Fruit fly (Drosophila melanogaster) whole organism, embryonic: ENCODE results near the gene CG31792.

Experiments
- BEAF-32 ChIP-seq: fragments of 200-800 bp; sonication (Bioruptor generic); optimal IDR thresholded peaks from 3 replicates; lab custom pipeline; 2017; ENCODE audit warnings: missing biosample characterization, missing genetic modification characterization, mild to moderate bottlenecking, moderate library complexity, missing genetic modification reagents
- CG10431 ChIP-seq: fragments of 200-800 bp; sonication (Bioruptor generic); optimal IDR thresholded peaks from 3 replicates; lab custom pipeline; 2018; ENCODE audit warnings: missing biosample characterization, mild to moderate bottlenecking, missing genetic modification characterization
- CG10462 ChIP-seq: fragments of 200-800 bp; sonication (Bioruptor generic); optimal IDR thresholded peaks from 2 replicates; lab custom pipeline; 2016; ENCODE audit warnings: missing biosample characterization, missing genetic modification characterization
- CG11093 ChIP-seq: fragments of 200-800 bp; sonication (Bioruptor generic); IDR thresholded peaks from 3 replicates; pipeline ENCODE4 v1.3.6; 2022; ENCODE audit warnings: missing biosample characterization, missing genetic modification characterization
- CG11696 ChIP-seq: fragments of 200-800 bp; sonication (Bioruptor generic); IDR thresholded peaks from 2 replicates; pipeline ENCODE4 v1.3.6; 2022; ENCODE audit warnings: missing biosample characterization, missing genetic modification characterization
- CG12219 ChIP-seq: fragments of 200-800 bp; sonication (Bioruptor generic); optimal IDR thresholded peaks from 3 replicates; lab custom pipeline; 2018; ENCODE audit warnings: missing biosample characterization, mild to moderate bottlenecking, missing genetic modification characterization
- CG13123 ChIP-seq: fragments of 200-800 bp; sonication (Bioruptor generic); optimal IDR thresholded peaks from 2 replicates; lab custom pipeline; 2016; ENCODE audit warnings: missing biosample characterization, missing genetic modification characterization
- CG14860 ChIP-seq: fragments of 200-800 bp; sonication (Bioruptor generic); IDR thresholded peaks from 3 replicates; pipeline ENCODE4 v1.3.6; 2022; ENCODE audit warnings: missing biosample characterization, missing genetic modification characterization; ENCODE audit not compliant: partially characterized antibody
- CG17186 ChIP-seq: fragments of 200-800 bp; sonication (Bioruptor generic); optimal IDR thresholded peaks from 3 replicates; lab custom pipeline; 2017; ENCODE audit warnings: missing biosample characterization, missing genetic modification reagents, missing genetic modification characterization
- CG2678 ChIP-seq: fragments of 200-800 bp; sonication (Bioruptor generic); optimal IDR thresholded peaks from 3 replicates; lab custom pipeline; 2019; ENCODE audit warnings: missing biosample characterization, mild to moderate bottlenecking, missing genetic modification characterization, moderate library complexity
- CG34224 ChIP-seq: fragments of 200-800 bp; sonication (Bioruptor generic); IDR thresholded peaks from 3 replicates; pipeline ENCODE4 v1.3.6; 2022; ENCODE audit warnings: missing biosample characterization, missing genetic modification characterization; ENCODE audit not compliant: partially characterized antibody
- CG34422 ChIP-seq: fragments of 200-800 bp; sonication (Bioruptor generic); IDR thresholded peaks from 3 replicates; pipeline ENCODE4 v1.3.6; 2022; ENCODE audit warnings: missing biosample characterization, missing genetic modification characterization
- CG43689 ChIP-seq: fragments of 200-800 bp; sonication (Bioruptor generic); IDR thresholded peaks from 2 replicates; pipeline ENCODE4 v1.3.6; 2022; ENCODE audit warnings: missing biosample characterization, missing genetic modification characterization
- CG4617 ChIP-seq: fragments of 200-800 bp; sonication (Bioruptor generic); optimal IDR thresholded peaks from 3 replicates; lab custom pipeline; 2016; ENCODE audit warnings: missing biosample characterization, missing genetic modification characterization, borderline replicate concordance
- CG5180 ChIP-seq: fragments of 200-800 bp; sonication (Bioruptor generic); optimal IDR thresholded peaks from 3 replicates; lab custom pipeline; 2017; ENCODE audit warnings: missing biosample characterization, missing genetic modification characterization, mild to moderate bottlenecking, moderate library complexity, missing genetic modification reagents
- CG7271 ChIP-seq: fragments of 200-800 bp; sonication (Bioruptor generic); optimal IDR thresholded peaks from 2 replicates; lab custom pipeline; 2018; ENCODE audit warnings: missing biosample characterization, mild to moderate bottlenecking, missing genetic modification characterization, moderate library complexity
- CG7786 ChIP-seq: fragments of 200-800 bp; sonication (Bioruptor generic); optimal IDR thresholded peaks from 2 replicates; lab custom pipeline; 2016; ENCODE audit warnings: missing biosample characterization, missing genetic modification characterization
- CG8924 ChIP-seq: fragments of 200-800 bp; optimal IDR thresholded peaks from 3 replicates; lab custom pipeline; 2019; ENCODE audit warnings: missing biosample characterization, mild to moderate bottlenecking, missing genetic modification characterization, moderate library complexity
- CG9609 ChIP-seq: fragments of 200-800 bp; sonication (Bioruptor generic); optimal IDR thresholded peaks from 3 replicates; lab custom pipeline; 2016; ENCODE audit warnings: missing biosample characterization, missing genetic modification characterization
- CG9797 ChIP-seq: fragments of 200-800 bp; sonication (Bioruptor generic); optimal IDR thresholded peaks from 3 replicates; lab custom pipeline; 2018; ENCODE audit warnings: missing biosample characterization, mild to moderate bottlenecking, missing genetic modification characterization
- CrebB ChIP-seq: fragments of 200-800 bp; sonication (Bioruptor generic); optimal IDR thresholded peaks from 3 replicates; lab custom pipeline; 2018; ENCODE audit warnings: missing biosample characterization, mild to moderate bottlenecking, missing genetic modification characterization
- Deaf1 ChIP-seq: fragments of 200-800 bp; optimal IDR thresholded peaks from 3 replicates; lab custom pipeline; 2019; ENCODE audit warnings: missing biosample characterization, mild to moderate bottlenecking, missing genetic modification characterization, moderate library complexity
- Dip2 ChIP-seq: fragments of 200-800 bp; sonication (Bioruptor generic); IDR thresholded peaks from 2 replicates; pipeline ENCODE4 v1.3.6; 2022; ENCODE audit warnings: missing biosample characterization, missing genetic modification characterization
- Doc2 ChIP-seq: fragments of 200-800 bp; sonication (Bioruptor generic); IDR thresholded peaks from 2 replicates; pipeline ENCODE4 v1.3.6; 2022; ENCODE audit warnings: missing biosample characterization, missing genetic modification characterization
- Ets65A ChIP-seq: fragments of 200-800 bp; sonication (Bioruptor generic); peaks from one replicate; lab custom pipeline; 2016; ENCODE audit warnings: missing biosample characterization, missing genetic modification characterization
- Gug ChIP-seq: fragments of 200-800 bp; sonication (Bioruptor generic); IDR thresholded peaks from 4 replicates; pipeline ENCODE4 v1.3.6; 2022; ENCODE audit warnings: missing biosample characterization, missing genetic modification characterization
- Hand ChIP-seq: fragments of 200-800 bp; sonication (Bioruptor generic); optimal IDR thresholded peaks from 2 replicates; lab custom pipeline; 2017; ENCODE audit warnings: mild to moderate bottlenecking, missing biosample characterization, missing genetic modification reagents, missing genetic modification characterization
- Meics ChIP-seq: fragments of 200-800 bp; sonication (Bioruptor generic); optimal IDR thresholded peaks from 2 replicates; lab custom pipeline; 2017; ENCODE audit warnings: missing biosample characterization, mild to moderate bottlenecking, missing genetic modification characterization
- Mes4 ChIP-seq: fragments of 200-800 bp; sonication (Bioruptor generic); optimal IDR thresholded peaks from 2 replicates; lab custom pipeline; 2016; ENCODE audit warnings: missing biosample characterization, missing genetic modification characterization
- Oli ChIP-seq: fragments of 200-800 bp; sonication (Bioruptor generic); optimal IDR thresholded peaks from 2 replicates; lab custom pipeline; 2018; ENCODE audit warnings: missing biosample characterization, mild to moderate bottlenecking, missing genetic modification characterization, moderate library complexity
- Sry-β ChIP-seq: fragments of 200-800 bp; sonication (Bioruptor generic); optimal IDR thresholded peaks from 2 replicates; lab custom pipeline; 2018; ENCODE audit warnings: missing biosample characterization, mild to moderate bottlenecking, missing genetic modification characterization, moderate library complexity
- Taf1 ChIP-seq: fragments of 200-800 bp; sonication (Bioruptor generic); IDR thresholded peaks from 2 replicates; pipeline ENCODE4 v1.3.6; 2022; ENCODE audit warnings: missing biosample characterization, missing genetic modification characterization
- bowl ChIP-seq: fragments of 200-800 bp; sonication (Bioruptor generic); IDR thresholded peaks from 2 replicates; pipeline ENCODE4 v1.3.6; 2022; ENCODE audit warnings: missing biosample characterization, missing genetic modification characterization
- caup ChIP-seq: fragments of 200-800 bp; sonication (Bioruptor generic); optimal IDR thresholded peaks from 3 replicates; lab custom pipeline; 2017; ENCODE audit warnings: missing biosample characterization, mild to moderate bottlenecking, missing genetic modification characterization, moderate library complexity; ENCODE audit not compliant: severe bottlenecking
- chm ChIP-seq: fragments of 200-800 bp; sonication (Bioruptor generic); IDR thresholded peaks from 2 replicates; pipeline ENCODE4 v1.3.6; 2022; ENCODE audit warnings: missing biosample characterization, missing genetic modification characterization
- chn ChIP-seq: fragments of 200-800 bp; sonication (Bioruptor generic); optimal IDR thresholded peaks from 2 replicates; lab custom pipeline; 2016; ENCODE audit warnings: missing biosample characterization, missing genetic modification characterization
- dmrt11E ChIP-seq: fragments of 200-800 bp; sonication (Bioruptor generic); optimal IDR thresholded peaks from 3 replicates; lab custom pipeline; 2018; ENCODE audit warnings: missing biosample characterization, mild to moderate bottlenecking, missing genetic modification characterization, moderate library complexity
- emc ChIP-seq: fragments of 200-800 bp; sonication (Bioruptor generic); optimal IDR thresholded peaks from 2 replicates; lab custom pipeline; 2016; ENCODE audit warnings: missing biosample characterization, missing genetic modification characterization
- eve ChIP-seq, 2 experiments: fragments of >200 bp; optimal IDR thresholded peaks; 2 replicates each; lab custom pipeline; 2017; ENCODE audit warnings: missing biosample characterization in 2 of 2, missing genetic modification characterization in 2 of 2
- fd3F ChIP-seq: fragments of 200-800 bp; sonication (Bioruptor generic); optimal IDR thresholded peaks from 2 replicates; lab custom pipeline; 2018; ENCODE audit warnings: missing biosample characterization, mild to moderate bottlenecking, missing genetic modification characterization, moderate library complexity
- grau ChIP-seq: fragments of 200-800 bp; optimal IDR thresholded peaks from 3 replicates; lab custom pipeline; 2019; ENCODE audit warnings: missing biosample characterization, mild to moderate bottlenecking, missing genetic modification characterization, moderate library complexity
- hb ChIP-seq: fragments of 200-800 bp; sonication (Bioruptor generic); IDR thresholded peaks from 3 replicates; pipeline ENCODE4 v1.3.6; 2022; ENCODE audit warnings: missing biosample characterization, missing genetic modification characterization; ENCODE audit not compliant: partially characterized antibody
- kni ChIP-seq: fragments of 200-800 bp; sonication (Bioruptor generic); optimal IDR thresholded peaks from 3 replicates; lab custom pipeline; 2017; ENCODE audit warnings: mild to moderate bottlenecking, missing biosample characterization, missing genetic modification reagents, missing genetic modification characterization
- lilli ChIP-seq: fragments of 200-800 bp; sonication (Bioruptor generic); optimal IDR thresholded peaks from 3 replicates; lab custom pipeline; 2016; ENCODE audit warnings: missing biosample characterization, missing genetic modification characterization
- luna ChIP-seq: fragments of 200-800 bp; sonication (Bioruptor generic); optimal IDR thresholded peaks from 2 replicates; lab custom pipeline; 2016; ENCODE audit warnings: missing biosample characterization, missing genetic modification characterization
- nmo ChIP-seq: fragments of 200-800 bp; sonication (Bioruptor generic); optimal IDR thresholded peaks from 2 replicates; lab custom pipeline; 2018; ENCODE audit warnings: missing biosample characterization, mild to moderate bottlenecking, missing genetic modification characterization, moderate library complexity
- phol ChIP-seq: fragments of 200-800 bp; sonication (Bioruptor generic); optimal IDR thresholded peaks from 3 replicates; lab custom pipeline; 2018; ENCODE audit warnings: missing biosample characterization, mild to moderate bottlenecking, missing genetic modification characterization, moderate library complexity
- run ChIP-seq: fragments of 200-800 bp; sonication (Bioruptor generic); optimal IDR thresholded peaks from 3 replicates; lab custom pipeline; 2018; ENCODE audit warnings: missing biosample characterization, mild to moderate bottlenecking, missing genetic modification characterization
- sens ChIP-seq: fragments of 200-800 bp; sonication (Bioruptor generic); peaks from one replicate; lab custom pipeline; 2016; ENCODE audit warnings: missing biosample characterization, missing genetic modification characterization
- ssp ChIP-seq: fragments of 200-800 bp; sonication (Bioruptor generic); IDR thresholded peaks from 2 replicates; pipeline ENCODE4 v1.3.6; 2022; ENCODE audit warnings: missing biosample characterization, missing genetic modification characterization
- tio ChIP-seq: fragments of 200-800 bp; sonication (Bioruptor generic); optimal IDR thresholded peaks from 2 replicates; lab custom pipeline; 2017; ENCODE audit warnings: missing biosample characterization, missing genetic modification characterization, inconsistent platforms
- wor ChIP-seq: fragments of 200-800 bp; sonication (Bioruptor generic); IDR thresholded peaks from 2 replicates; pipeline ENCODE4 v1.3.6; 2022; ENCODE audit warnings: missing biosample characterization, missing genetic modification characterization

CG31792 gene

dm6 chr2L:18951674-18952073, 45.6 kb upstream of the CG31792 start, which contains the start of gene Nedd8 (continued):
- no peak for TF ChIP-seq Oli (tag; lab: Kevin White, UChicago)
- peak; percentile 4 for TF ChIP-seq nmo
- TF ChIP-seq CG11696: no peak
- TF ChIP-seq CG43689 (GFP tag; lab: Robert Waterston, UW): no peak
- peak; percentile 1 for TF ChIP-seq CG2678 (tag; lab: Kevin White, UChicago)
- TF ChIP-seq lilli: peak; percentile 33
- peak; percentile 29 for TF ChIP-seq CG4617 (GFP tag; lab: Kevin White, UChicago)
- no peak for TF ChIP-seq dmrt11E (tag; lab: Kevin White, UChicago)
- TF ChIP-seq CG10431 (GFP tag; lab: Kevin White, UChicago): no peak
- no peak for TF ChIP-seq Taf1 (GFP tag; lab: Robert Waterston, UW)
- no peak; the same call in 2 of the 3 replicates for TF ChIP-seq CG34422
- no peak for TF ChIP-seq Dip2 (GFP tag; lab: Robert Waterston, UW)
- no peak for TF ChIP-seq CG17186
- peak; percentile 76 for TF ChIP-seq CG9797 (GFP tag; lab: Kevin White, UChicago)
- no peak for TF ChIP-seq Meics (GFP tag; lab: Kevin White, UChicago)
- TF ChIP-seq Deaf1: no peak
- TF ChIP-seq bowl (GFP tag; lab: Robert Waterston, UW): no peak
- TF ChIP-seq run: no peak
- TF ChIP-seq Sry-β (GFP tag; lab: Kevin White, UChicago): no peak
- no peak for TF ChIP-seq chn (GFP tag; lab: Kevin White, UChicago)
- TF ChIP-seq grau (tag; lab: Kevin White, UChicago): peak; percentile 24
- TF ChIP-seq CG7786 (GFP tag; lab: Kevin White, UChicago): no peak
- no peak for TF ChIP-seq CG9609
- TF ChIP-seq emc: no peak
- peak; percentile 83 for TF ChIP-seq sens (GFP tag; lab: Kevin White, UChicago)
- TF ChIP-seq BEAF-32 (GFP tag; lab: Kevin White, UChicago): peak; percentile 86
- TF ChIP-seq phol: peak; percentile 32
- no peak for TF ChIP-seq CG10462 (GFP tag; lab: Kevin White, UChicago)
- TF ChIP-seq CG12219 (GFP tag; lab: Kevin White, UChicago): no peak
- no peak for TF ChIP-seq tio (GFP tag; lab: Kevin White, UChicago)
- TF ChIP-seq CG13123 (GFP tag; lab: Kevin White, UChicago): no peak
- no peak for TF ChIP-seq CG11093 (GFP tag; lab: Robert Waterston, UW)
- no peak for TF ChIP-seq CrebB (tag; lab: Kevin White, UChicago)
- no peak for TF ChIP-seq eve (GFP tag; optimal IDR thresholded peaks at IDR 0.05; lab: Kevin White, UChicago)
- peak; percentile 84 for TF ChIP-seq CG34224 (GFP tag; lab: Robert Waterston, UW)
- no peak for TF ChIP-seq CG5180
- no peak for TF ChIP-seq ssp (GFP tag; lab: Robert Waterston, UW)
- TF ChIP-seq caup: no peak
- no peak for TF ChIP-seq Ets65A (GFP tag; lab: Kevin White, UChicago)
- TF ChIP-seq fd3F (GFP tag; lab: Kevin White, UChicago): no peak
- TF ChIP-seq CG8924: peak; percentile 10
- TF ChIP-seq kni (GFP tag; lab: Kevin White, UChicago): no peak
- TF ChIP-seq Gug (GFP tag; lab: Robert Waterston, UW): no peak
- no peak for TF ChIP-seq wor (GFP tag; lab: Robert Waterston, UW)
- TF ChIP-seq CG14860 (GFP tag; lab: Robert Waterston, UW): peak; percentile 77
- no peak for TF ChIP-seq Mes4 (GFP tag; lab: Kevin White, UChicago)
- no peak for TF ChIP-seq CG7271 (tag; lab: Kevin White, UChicago)
- TF ChIP-seq luna (GFP tag; lab: Kevin White, UChicago): no peak
- peak; percentile 67; the same call in 2 of the 3 replicates for TF ChIP-seq hb (GFP tag; lab: Robert Waterston, UW)
- no peak for TF ChIP-seq Doc2 (GFP tag; lab: Robert Waterston, UW)
- TF ChIP-seq chm (GFP tag; lab: Robert Waterston, UW): no peak
- TF ChIP-seq Hand (GFP tag; lab: Kevin White, UChicago): no peak
